Worm (Caenorhabditis elegans) whole organism, L4/young adult: Measurements from ENCODE around the gene C06C3.10.

Experiments used
- W03F9.2 ChIP-seq: fragments of 150-350 bp; optimal IDR thresholded peaks from 2 replicates; lab custom pipeline; 2014; ENCODE audit warnings: missing biosample characterization, missing genetic modification characterization
- dao-5 ChIP-seq: sonication (generic microtip); optimal IDR thresholded peaks from 2 replicates; lab custom pipeline; 2016; ENCODE audit warnings: missing genotype, missing genetic modification characterization, moderate library complexity, missing compliant biosample characterization
- him-1 ChIP-seq: sonication (generic microtip); optimal IDR thresholded peaks from 2 replicates; lab custom pipeline; 2016; ENCODE audit warnings: missing genotype, missing genetic modification reagents, missing genetic modification characterization, missing compliant biosample characterization

Gene C06C3.10

DNA sequence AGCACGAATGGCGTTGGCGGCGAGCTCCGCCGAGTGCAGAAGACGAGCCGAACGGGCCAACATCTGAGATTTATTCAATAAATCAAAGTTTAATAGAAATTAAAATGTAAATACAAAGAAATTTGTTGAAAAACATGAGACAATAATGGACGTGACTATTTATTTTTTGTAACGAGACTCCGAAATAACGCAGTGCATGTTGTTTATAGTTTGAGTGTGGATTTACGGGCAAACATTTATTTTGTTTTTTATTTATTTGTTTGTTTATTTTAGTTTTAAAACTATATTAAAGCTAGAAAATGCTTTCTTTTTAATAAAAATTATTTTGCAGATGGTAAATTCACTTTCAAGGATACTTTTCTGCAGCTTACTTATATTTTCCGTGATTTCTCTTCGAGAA is 24.4 kb downstream of the C06C3.10 start, which contains the start of the genes sdhb-1 and cup-15:
Gene sdhb-1, minus strand, starts transcription at position 63 of the 400 bp plus-strand sequence.
Gene cup-15, plus strand, starts transcription at position 332 of the 400 bp plus-strand sequence.
- TF ChIP-seq him-1 (no peak), W03F9.2 (no peak), dao-5 (tag; lab: Kevin White, UChicago) (no peak)

DNA sequence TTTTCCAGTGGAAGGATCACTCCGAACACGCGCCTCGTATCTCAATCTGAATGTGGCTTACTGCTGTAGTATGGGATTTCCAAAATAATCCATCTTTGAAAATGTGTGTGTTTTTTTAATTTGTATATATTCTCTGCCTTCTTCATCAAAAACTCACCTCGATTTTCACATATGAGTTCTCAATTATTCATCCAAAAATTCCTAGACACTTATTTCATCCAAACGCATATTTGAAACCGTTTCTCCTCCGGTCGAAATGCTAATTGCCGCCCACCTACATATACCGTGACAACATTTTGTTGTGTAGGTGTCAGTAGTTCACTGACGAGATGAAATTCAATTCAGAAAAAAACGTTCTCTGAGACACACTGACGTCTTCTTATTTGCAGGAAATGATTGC is 29.6 kb downstream of the C06C3.10 start:
- TF ChIP-seq dao-5 (tag; lab: Kevin White, UChicago), result no peak
- no peak for TF ChIP-seq W03F9.2
- no peak for TF ChIP-seq him-1

DNA sequence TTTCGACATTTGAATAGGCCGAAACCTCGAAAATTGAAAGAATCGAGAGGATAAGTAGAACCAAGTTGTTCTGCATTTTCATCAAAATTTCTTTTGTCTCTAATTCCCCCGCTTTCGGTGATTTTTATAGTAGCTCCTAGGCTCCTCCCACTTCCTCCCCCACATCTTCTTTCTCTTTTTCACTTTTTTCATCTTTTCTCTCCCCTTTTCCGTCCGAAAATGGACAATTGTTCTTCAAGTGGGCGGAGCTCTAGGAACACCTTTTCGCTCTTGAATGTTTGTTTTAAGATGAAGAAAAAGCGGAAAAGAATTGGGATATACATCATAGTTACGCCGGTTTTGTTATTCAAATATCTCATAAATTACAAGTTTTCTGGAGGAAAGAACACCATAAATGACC is 30.6 kb downstream of the C06C3.10 start, which contains the start of gene F42A8.1:
Gene F42A8.1, minus strand, starts transcription at position 101 of the 400 bp plus-strand sequence.
- TF ChIP-seq him-1 (no peak), dao-5 (tag; lab: Kevin White, UChicago) (no peak), W03F9.2 (no peak)

DNA sequence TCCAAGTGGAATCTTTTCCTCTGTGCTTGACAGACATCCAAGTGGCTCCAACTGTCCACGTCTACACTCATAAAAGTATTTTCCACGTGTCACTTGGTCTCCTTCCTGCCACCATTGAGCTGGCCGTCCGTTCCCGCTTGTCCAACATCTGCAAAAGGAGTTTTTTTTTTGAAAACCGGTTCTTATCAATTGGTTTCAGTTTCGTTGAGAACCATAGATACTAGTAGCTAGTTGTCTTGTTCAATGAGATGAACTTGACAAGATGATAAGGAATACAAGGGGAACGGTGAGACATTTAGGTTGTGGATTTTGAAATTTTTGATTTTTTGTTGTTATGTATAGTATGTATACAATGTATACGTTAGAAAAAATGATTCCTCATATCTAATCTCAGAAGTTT is 31.3 kb downstream of the C06C3.10 start:
- no peak for TF ChIP-seq dao-5 (tag; lab: Kevin White, UChicago)
- TF ChIP-seq W03F9.2, result no peak
- TF ChIP-seq him-1, result no peak

DNA sequence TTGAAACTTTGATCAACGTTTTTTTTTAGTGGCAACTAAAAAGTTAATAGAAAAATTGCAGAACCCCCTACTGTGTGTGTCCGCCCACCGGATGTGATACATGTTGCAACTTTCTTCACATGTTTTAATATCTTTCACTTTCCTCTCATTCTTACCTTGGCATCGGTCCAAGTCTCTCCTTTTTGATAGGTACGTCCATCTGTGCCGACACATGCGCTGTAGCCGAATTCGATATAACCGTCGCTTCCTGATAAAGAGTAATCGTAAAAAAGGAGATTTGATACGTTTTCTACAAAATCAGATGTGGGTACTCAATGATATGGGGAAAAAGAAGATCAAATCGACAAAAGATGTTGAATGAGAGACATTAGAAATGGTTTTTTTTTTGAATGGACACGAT is 31.9 kb downstream of the C06C3.10 start:
- TF ChIP-seq dao-5 (tag; lab: Kevin White, UChicago) (no peak), him-1 (no peak), W03F9.2 (no peak)

DNA sequence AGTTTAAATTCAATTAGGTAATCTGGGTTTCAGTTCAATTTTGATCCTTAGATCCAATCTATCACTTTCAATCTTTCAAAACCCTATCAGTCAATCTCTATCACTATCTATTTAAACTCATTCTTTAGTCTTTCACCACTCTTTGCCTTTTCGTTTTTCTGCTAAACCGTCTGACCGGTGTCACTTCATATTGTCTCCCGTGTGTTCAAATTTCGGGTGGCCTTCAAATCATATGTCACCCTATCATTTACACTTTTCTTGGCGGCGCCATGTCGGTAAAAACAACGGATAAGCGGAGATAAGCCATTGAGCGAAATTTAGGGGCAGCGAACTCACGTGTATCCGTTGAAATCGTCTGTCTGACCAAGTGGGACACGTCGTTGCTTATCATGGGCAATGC is 33.1 kb downstream of the C06C3.10 start:
- no peak for TF ChIP-seq dao-5 (tag; lab: Kevin White, UChicago)
- TF ChIP-seq W03F9.2, result no peak
- TF ChIP-seq him-1, result no peak

DNA sequence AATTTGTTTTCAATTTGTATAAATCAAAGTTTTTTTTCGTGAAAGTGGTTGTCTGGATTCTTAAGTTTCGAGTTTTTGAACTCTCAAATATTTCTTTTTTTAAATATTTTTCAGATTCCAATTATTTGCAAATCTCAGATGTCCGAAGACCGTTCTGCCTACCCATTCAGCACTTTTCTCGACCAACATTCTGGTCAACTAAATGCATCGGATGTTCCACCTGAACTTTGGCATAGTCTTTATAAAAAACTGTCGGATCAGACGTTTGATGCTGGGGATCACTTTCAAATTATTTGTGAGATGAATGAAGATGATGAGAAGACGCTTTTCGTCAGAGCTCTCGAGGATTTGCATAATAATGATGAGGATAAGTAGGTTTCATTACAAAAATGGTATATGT is 38.2 kb downstream of the C06C3.10 start, which contains the start of gene ttll-12:
Gene ttll-12, plus strand, starts transcription at position 139 of the 400 bp plus-strand sequence.
- TF ChIP-seq dao-5 (tag; lab: Kevin White, UChicago), result no peak
- no peak for TF ChIP-seq W03F9.2
- no peak for TF ChIP-seq him-1

DNA sequence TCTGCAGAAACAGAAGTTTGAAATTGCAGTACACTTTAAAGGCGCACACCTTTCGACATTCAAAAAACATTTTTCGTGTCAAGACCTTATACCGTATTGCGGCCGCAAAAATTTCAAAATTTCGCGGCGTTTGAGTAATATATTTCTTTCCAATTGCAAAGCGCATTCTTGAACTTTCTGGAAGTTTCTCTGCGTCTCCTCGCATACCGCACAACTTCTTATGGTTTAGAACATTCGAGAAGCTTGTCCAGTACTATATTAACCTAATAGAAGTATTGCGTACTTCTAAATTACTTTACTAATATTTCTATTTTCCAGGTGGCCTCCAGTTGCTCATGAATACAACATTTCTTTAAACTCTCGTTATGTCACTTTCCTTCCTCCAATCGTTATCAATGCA is 40.4 kb downstream of the C06C3.10 start:
- TF ChIP-seq W03F9.2, result no peak
- no peak for TF ChIP-seq dao-5 (tag; lab: Kevin White, UChicago)
- TF ChIP-seq him-1, result no peak

DNA sequence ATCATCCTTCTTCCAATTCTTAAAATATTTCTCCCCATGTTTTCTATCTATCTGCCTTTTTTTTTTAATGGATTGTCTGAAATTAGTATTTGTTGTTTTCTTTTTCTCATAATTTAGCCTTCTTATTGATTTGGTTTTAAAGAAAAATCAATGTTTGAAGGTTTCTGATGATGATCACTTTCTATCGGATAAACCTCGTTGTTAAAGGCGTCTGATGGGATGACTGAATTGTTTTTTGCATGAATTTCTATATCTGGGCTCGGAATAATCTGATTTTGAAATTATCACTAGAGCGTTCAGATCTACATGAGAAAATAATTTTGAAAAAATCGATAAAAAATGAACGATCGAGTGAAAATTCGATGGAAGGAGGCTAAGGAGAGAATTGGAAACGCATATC is 43.3 kb downstream of the C06C3.10 start, which contains the start of gene scp-1:
Gene scp-1, plus strand, starts transcription at position 301 of the 400 bp plus-strand sequence.
- TF ChIP-seq dao-5 (tag; lab: Kevin White, UChicago) (no peak), W03F9.2 (no peak), him-1 (no peak)

DNA sequence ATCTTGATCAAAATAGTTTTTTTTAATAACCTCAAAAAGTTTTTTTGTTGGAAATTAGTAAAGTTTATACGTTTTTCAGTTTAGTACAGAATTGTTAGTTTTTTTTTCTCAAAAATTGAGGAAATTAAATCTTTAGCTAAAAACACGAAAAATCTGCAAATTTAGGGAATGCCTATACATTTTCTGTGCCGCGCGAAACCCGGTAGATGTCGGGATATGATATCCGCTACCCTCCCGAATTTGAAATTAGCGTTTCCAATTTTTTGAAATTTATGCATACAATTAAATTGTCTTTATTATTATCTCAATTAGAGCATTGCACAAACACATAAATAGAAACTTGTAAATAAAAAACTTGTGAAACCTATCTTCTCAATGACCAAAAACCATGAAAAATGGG is 44.0 kb downstream of the C06C3.10 start:
- TF ChIP-seq W03F9.2 (no peak), dao-5 (tag; lab: Kevin White, UChicago) (no peak), him-1 (no peak)

DNA sequence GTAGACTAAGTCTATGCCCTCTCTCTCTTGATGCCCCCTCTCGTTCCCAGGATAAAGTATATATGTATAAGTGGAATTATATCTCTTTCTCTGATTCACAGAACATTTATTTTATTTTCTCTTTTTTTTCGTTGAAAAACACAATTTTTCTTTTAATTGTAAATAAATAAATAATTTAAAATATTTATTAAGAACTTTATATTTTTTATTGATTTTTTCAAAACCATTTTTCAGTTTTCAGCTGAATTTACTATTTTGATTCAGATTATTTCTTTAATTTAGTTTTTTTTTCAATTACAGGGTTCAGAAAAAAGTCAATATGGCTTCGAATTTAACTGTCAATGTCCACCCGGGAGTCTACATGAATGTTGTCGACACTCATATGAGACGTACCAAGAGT is 45.7 kb downstream of the C06C3.10 start, which contains the start of gene eif-3.F:
Gene eif-3.F, plus strand, starts transcription at position 301 of the 400 bp plus-strand sequence.
- no peak for TF ChIP-seq him-1
- TF ChIP-seq W03F9.2, result no peak
- no peak for TF ChIP-seq dao-5 (tag; lab: Kevin White, UChicago)

DNA sequence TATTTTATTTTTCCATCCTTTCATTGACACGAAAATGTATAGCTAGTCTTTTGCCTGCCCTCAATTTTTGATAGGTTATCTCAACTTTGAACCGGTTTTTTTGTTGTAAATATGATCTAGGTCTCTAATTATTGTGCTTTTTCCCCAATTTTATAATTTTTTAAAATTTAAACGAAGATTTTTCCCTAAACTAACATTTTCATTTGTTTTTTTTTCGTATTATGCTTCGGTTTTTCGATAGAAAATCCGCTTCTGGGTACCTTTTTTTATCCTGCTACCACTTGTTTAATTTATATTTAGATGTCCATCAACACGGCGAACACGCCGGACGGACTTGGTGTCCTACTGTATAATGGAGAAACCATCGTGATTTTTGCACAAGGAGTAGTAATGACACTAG is 47.6 kb downstream of the C06C3.10 start, which contains the start of gene wbp-2:
Gene wbp-2, plus strand, starts transcription at position 301 of the 400 bp plus-strand sequence.
- TF ChIP-seq dao-5 (tag; lab: Kevin White, UChicago) (no peak), W03F9.2 (no peak), him-1 (no peak)
